Worm (Caenorhabditis elegans) whole organism, L4/young adult: ENCODE results near the gene abch-1.

Experiments used
- W03F9.2 ChIP-seq: fragments of 150-350 bp; optimal IDR thresholded peaks from 2 replicates; lab custom pipeline; 2014; ENCODE audit warnings: missing biosample characterization, missing genetic modification characterization
- dao-5 ChIP-seq: sonication (generic microtip); optimal IDR thresholded peaks from 2 replicates; lab custom pipeline; 2016; ENCODE audit warnings: missing genotype, missing genetic modification characterization, moderate library complexity, missing compliant biosample characterization
- him-1 ChIP-seq: sonication (generic microtip); optimal IDR thresholded peaks from 2 replicates; lab custom pipeline; 2016; ENCODE audit warnings: missing genotype, missing genetic modification reagents, missing genetic modification characterization, missing compliant biosample characterization

- TF ChIP-seq W03F9.2 (tag; lab: Kevin White, UChicago) = no peak
- no peak for TF ChIP-seq dao-5 (tag; lab: Kevin White, UChicago)
- TF ChIP-seq him-1 (tag; lab: Kevin White, UChicago) = no peak
Measured at ce11 chrII:6497137-6497536, 34.3 kb downstream of the abch-1 start.
